Worm (Caenorhabditis elegans) whole organism, young adult: ENCODE results near the gene F38A1.9.

Experiments
- B0336.3 ChIP-seq: fragments of 200-800 bp; sonication (Bioruptor generic); IDR thresholded peaks from 2 replicates; pipeline ENCODE4 v1.3.6; 2022; ENCODE audit warnings: missing genetic modification characterization, missing compliant biosample characterization
- C06A6.2 ChIP-seq: fragments of 200-800 bp; sonication (Bioruptor generic); conservative IDR thresholded peaks from 2 replicates; pipeline ENCODE4 v1.3.6; 2022; ENCODE audit warnings: missing genetic modification characterization, missing compliant biosample characterization
- D2030.7 ChIP-seq: fragments of 200-800 bp; sonication (Bioruptor generic); IDR thresholded peaks from 2 replicates; pipeline ENCODE4 v1.3.6; 2022; ENCODE audit warnings: missing genetic modification reagents, missing genetic modification characterization, missing compliant biosample characterization
- F10E7.11 ChIP-seq: sonication (generic microtip); optimal IDR thresholded peaks from 2 replicates; lab custom pipeline; 2017; ENCODE audit warnings: mild to moderate bottlenecking, missing genetic modification characterization, moderate library complexity, missing compliant biosample characterization
- F33H1.4 ChIP-seq: fragments of 200-800 bp; sonication (Bioruptor generic); IDR thresholded peaks from 2 replicates; pipeline ENCODE4 v1.3.6; 2022; ENCODE audit warnings: missing genetic modification reagents, missing genetic modification characterization, missing compliant biosample characterization
- F49E8.2 ChIP-seq: sonication (generic microtip); optimal IDR thresholded peaks from 3 replicates; lab custom pipeline; 2017; ENCODE audit warnings: missing genetic modification characterization, mild to moderate bottlenecking, missing compliant biosample characterization, antibody characterized with exemption, moderate library complexity; ENCODE audit not compliant: insufficient read depth
- Y95B8A.8 ChIP-seq: fragments of 200-800 bp; sonication (Bioruptor generic); IDR thresholded peaks from 2 replicates; pipeline ENCODE4 v1.3.6; 2022; ENCODE audit warnings: missing genetic modification reagents, missing genetic modification characterization, missing compliant biosample characterization
- akir-1 ChIP-seq: fragments of 200-800 bp; sonication (Bioruptor generic); optimal IDR thresholded peaks from 2 replicates; lab custom pipeline; 2018; ENCODE audit warnings: mild to moderate bottlenecking, missing genetic modification characterization, moderate library complexity, missing compliant biosample characterization
- ama-1 ChIP-seq, 3 experiments: fragments of 150-350 bp in 1 of 3; sonication (generic microtip) in 2 of 3; optimal IDR thresholded peaks; 2 replicates each; lab custom pipeline; 2014 to 2018; ENCODE audit warnings: missing biosample characterization in 2 of 3, missing genetic modification characterization in 2 of 3, missing genetic modification reagents in 2 of 3
- athp-1 ChIP-seq: sonication (generic microtip); optimal IDR thresholded peaks from 2 replicates; lab custom pipeline; 2017; ENCODE audit warnings: mild to moderate bottlenecking, missing genetic modification characterization, missing compliant biosample characterization
- attf-3 ChIP-seq: fragments of 200-800 bp; sonication (Bioruptor generic); conservative IDR thresholded peaks from 2 replicates; pipeline ENCODE4 v1.3.6; 2022; ENCODE audit warnings: missing genetic modification reagents, missing genetic modification characterization, missing compliant biosample characterization
- attf-6 ChIP-seq: fragments of 200-800 bp; sonication (Bioruptor generic); IDR thresholded peaks from 2 replicates; pipeline ENCODE4 v1.3.6; 2022; ENCODE audit warnings: missing genetic modification reagents, missing genetic modification characterization, missing compliant biosample characterization
- dox-1 ChIP-seq: fragments of 200-800 bp; sonication (Bioruptor generic); IDR thresholded peaks from 2 replicates; pipeline ENCODE4 v1.3.6; 2022; ENCODE audit warnings: missing genetic modification reagents, missing genetic modification characterization, missing compliant biosample characterization
- efl-1 ChIP-seq: fragments of 150-350 bp; optimal IDR thresholded peaks from 2 replicates; lab custom pipeline; 2014; ENCODE audit warnings: missing biosample characterization, missing genetic modification reagents, missing genetic modification characterization
- egrh-3 ChIP-seq: fragments of 200-800 bp; sonication (Bioruptor generic); IDR thresholded peaks from 2 replicates; pipeline ENCODE4 v1.3.6; 2022; ENCODE audit warnings: missing genetic modification reagents, missing genetic modification characterization, missing compliant biosample characterization
- him-1 ChIP-seq: sonication (generic microtip); optimal IDR thresholded peaks from 2 replicates; lab custom pipeline; 2016; ENCODE audit warnings: missing genotype, missing genetic modification reagents, missing genetic modification characterization, missing compliant biosample characterization
- hlh-12 ChIP-seq: sonication (generic microtip); optimal IDR thresholded peaks from 2 replicates; lab custom pipeline; 2016; ENCODE audit warnings: missing genetic modification characterization, missing compliant biosample characterization
- hmg-1.2 ChIP-seq: fragments of 200-800 bp; sonication (Bioruptor generic); IDR thresholded peaks from 2 replicates; pipeline ENCODE4 v1.3.6; 2022; ENCODE audit warnings: missing genetic modification reagents, missing genetic modification characterization, missing compliant biosample characterization
- lin-35 ChIP-seq, 3 experiments: fragments of 150-350 bp in 2 of 3; sonication (generic microtip) in 1 of 3; optimal IDR thresholded peaks; 2 replicates each; lab custom pipeline; 2014 to 2018; ENCODE audit warnings: missing biosample characterization in 3 of 3, missing genetic modification characterization in 3 of 3, missing genetic modification reagents in 3 of 3
- lin-40 ChIP-seq: sonication (generic microtip); optimal IDR thresholded peaks from 2 replicates; lab custom pipeline; 2016; ENCODE audit warnings: missing genetic modification characterization, mild to moderate bottlenecking, missing compliant biosample characterization, missing genotype, missing genetic modification reagents
- lin-54 ChIP-seq: fragments of 200-800 bp; sonication (Bioruptor generic); optimal IDR thresholded peaks from 2 replicates; lab custom pipeline; 2018; ENCODE audit warnings: mild to moderate bottlenecking, missing genetic modification characterization, missing compliant biosample characterization
- lsl-1 ChIP-seq: fragments of 200-800 bp; sonication (Bioruptor generic); optimal IDR thresholded peaks from 2 replicates; lab custom pipeline; 2018; ENCODE audit warnings: mild to moderate bottlenecking, missing genetic modification characterization, moderate library complexity, missing compliant biosample characterization
- lsy-27 ChIP-seq: sonication (generic microtip); optimal IDR thresholded peaks from 2 replicates; lab custom pipeline; 2017; ENCODE audit warnings: missing genetic modification characterization, mild to moderate bottlenecking, missing compliant biosample characterization, antibody characterized with exemption, missing genotype, borderline replicate concordance; ENCODE audit not compliant: insufficient read depth
- madf-3 ChIP-seq: fragments of 200-800 bp; sonication (Bioruptor generic); IDR thresholded peaks from 2 replicates; pipeline ENCODE4 v1.3.6; 2022; ENCODE audit warnings: missing genetic modification reagents, missing genetic modification characterization, missing compliant biosample characterization
- madf-6 ChIP-seq: fragments of 200-800 bp; sonication (Bioruptor generic); IDR thresholded peaks from 2 replicates; pipeline ENCODE4 v1.3.6; 2022; ENCODE audit warnings: missing genetic modification reagents, missing genetic modification characterization, missing compliant biosample characterization
- madf-8 ChIP-seq: fragments of 200-800 bp; sonication (Bioruptor generic); conservative IDR thresholded peaks from 2 replicates; pipeline ENCODE4 v1.3.6; 2022; ENCODE audit warnings: missing genetic modification reagents, missing genetic modification characterization, missing compliant biosample characterization
- mcd-1 ChIP-seq: fragments of 200-800 bp; sonication (Bioruptor generic); IDR thresholded peaks from 2 replicates; pipeline ENCODE4 v1.3.6; 2022; ENCODE audit warnings: missing genetic modification reagents, missing genetic modification characterization, missing compliant biosample characterization
- nhr-80 ChIP-seq: sonication (generic microtip); optimal IDR thresholded peaks from 2 replicates; lab custom pipeline; 2016; ENCODE audit warnings: missing genetic modification characterization, missing compliant biosample characterization
- pbrm-1 ChIP-seq: fragments of 200-800 bp; sonication (Bioruptor generic); IDR thresholded peaks from 2 replicates; pipeline ENCODE4 v1.3.6; 2022; ENCODE audit warnings: missing genetic modification reagents, missing genetic modification characterization, missing compliant biosample characterization
- repo-1 ChIP-seq: sonication (generic microtip); optimal IDR thresholded peaks from 2 replicates; lab custom pipeline; 2017; ENCODE audit warnings: mild to moderate bottlenecking, missing genetic modification characterization, missing compliant biosample characterization
- sea-2 ChIP-seq: fragments of 200-800 bp; sonication (Bioruptor generic); IDR thresholded peaks from 2 replicates; pipeline ENCODE4 v1.3.6; 2022; ENCODE audit warnings: missing genetic modification characterization, missing compliant biosample characterization
- snpc-1.1 ChIP-seq: sonication (generic microtip); optimal IDR thresholded peaks from 2 replicates; lab custom pipeline; 2017; ENCODE audit warnings: missing genetic modification characterization, mild to moderate bottlenecking, missing compliant biosample characterization, antibody characterized with exemption, moderate library complexity, missing genotype, missing genetic modification reagents; ENCODE audit not compliant: insufficient read depth
- snpc-3.4 ChIP-seq: sonication (generic microtip); optimal IDR thresholded peaks from 2 replicates; lab custom pipeline; 2017; ENCODE audit warnings: missing genetic modification characterization, mild to moderate bottlenecking, missing compliant biosample characterization, antibody characterized with exemption, moderate library complexity, missing genotype, missing genetic modification reagents
- snpc-4 ChIP-seq, 5 experiments: fragments of 150-350 bp in 1 of 5; sonication (generic microtip) in 4 of 5; optimal IDR thresholded peaks; 2 replicates each; lab custom pipeline; 2014 to 2018; ENCODE audit warnings: missing genetic modification characterization in 5 of 5, missing biosample characterization in 3 of 5, antibody characterized with exemption in 2 of 5, mild to moderate bottlenecking in 2 of 5, missing compliant biosample characterization in 2 of 5, missing genotype in 2 of 5, moderate library complexity in 2 of 5, missing genetic modification reagents in 1 of 5
- somi-1 ChIP-seq: fragments of 200-800 bp; sonication (Bioruptor generic); optimal IDR thresholded peaks from 2 replicates; lab custom pipeline; 2018; ENCODE audit warnings: mild to moderate bottlenecking, missing genetic modification characterization, missing compliant biosample characterization
- tbp1 ChIP-seq: fragments of 200-800 bp; sonication (Bioruptor generic); optimal IDR thresholded peaks from 2 replicates; lab custom pipeline; 2018; ENCODE audit warnings: mild to moderate bottlenecking, missing genetic modification characterization, missing compliant biosample characterization
- xnd-1 ChIP-seq: sonication (generic microtip); optimal IDR thresholded peaks from 2 replicates; lab custom pipeline; 2016; ENCODE audit warnings: missing genotype, missing genetic modification reagents, missing genetic modification characterization, missing compliant biosample characterization
- ztf-3 ChIP-seq: fragments of 200-800 bp; sonication (Bioruptor generic); optimal IDR thresholded peaks from 2 replicates; lab custom pipeline; 2018; ENCODE audit warnings: mild to moderate bottlenecking, missing genetic modification characterization, missing compliant biosample characterization

Gene F38A1.9

DNA sequence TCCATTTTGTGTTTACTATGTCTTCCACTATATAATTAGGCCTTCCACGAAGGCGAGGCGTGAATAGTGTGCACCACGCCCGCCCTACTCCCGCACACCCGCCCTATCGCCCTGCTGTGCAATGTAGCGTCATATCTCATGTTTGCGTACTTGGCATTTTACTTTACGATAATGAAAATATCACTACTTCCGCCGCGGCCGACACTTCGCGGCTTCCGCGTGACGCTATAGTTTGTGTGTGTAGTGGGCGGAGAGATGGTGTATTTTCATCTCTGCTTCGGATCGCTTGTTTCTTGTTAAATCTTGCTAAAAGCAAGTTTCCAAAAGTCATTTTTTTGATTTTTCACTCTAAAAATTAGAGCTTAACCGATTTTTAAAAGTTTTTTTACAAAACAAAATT lies 15.3 kb upstream of the F38A1.9 start:
- TF ChIP-seq tbp1 (GFP tag; lab: Kevin White, UChicago) (peak; percentile 45), madf-8 (no peak), pbrm-1 (GFP tag; lab: Robert Waterston, UW) (peak; percentile 71; the same call in 1 of the 2 replicates), lin-54 (GFP tag; lab: Kevin White, UChicago) (peak; percentile 25), F33H1.4 (GFP tag; lab: Robert Waterston, UW) (peak; percentile 43), C06A6.2 (no peak), lin-35 (GFP tag; optimal IDR thresholded peaks at IDR 0.05; lab: Kevin White, UChicago) (no peak), xnd-1 (tag; lab: Kevin White, UChicago) (no peak), D2030.7 (GFP tag; lab: Robert Waterston, UW) (peak; percentile 33; the same call in 1 of the 2 replicates), egrh-3 (GFP tag; lab: Robert Waterston, UW) (no peak), lsy-27 (tag; lab: Kevin White, UChicago) (no peak), attf-6 (GFP tag; lab: Robert Waterston, UW) (peak; percentile 11; the same call in 1 of the 2 replicates), somi-1 (GFP tag; lab: Kevin White, UChicago) (no peak), ztf-3 (GFP tag; lab: Kevin White, UChicago) (no peak), lin-40 (tag; lab: Kevin White, UChicago) (no peak), madf-6 (peak; percentile 78), efl-1 (GFP tag; lab: Kevin White, UChicago) (no peak), ama-1 (optimal IDR thresholded peaks at IDR 0.05; lab: Kevin White, UChicago) (no peak), ama-1 (GFP tag; optimal IDR thresholded peaks at IDR 0.05; lab: Kevin White, UChicago) (no peak), snpc-4 (GFP tag; optimal IDR thresholded peaks at IDR 0.05; lab: Kevin White, UChicago) (no peak), snpc-4 (tag; optimal IDR thresholded peaks at IDR 0.05; lab: Kevin White, UChicago) (peak; percentile 83 to 96 (median 92)), F10E7.11 (tag; lab: Kevin White, UChicago) (no peak), B0336.3 (GFP tag; lab: Robert Waterston, UW) (no peak), snpc-1.1 (peak; percentile 91), repo-1 (tag; lab: Kevin White, UChicago) (peak; percentile 19), madf-3 (GFP tag; lab: Robert Waterston, UW) (no peak), hmg-1.2 (GFP tag; lab: Robert Waterston, UW) (peak; percentile 72; the same call in 1 of the 2 replicates), lsl-1 (GFP tag; lab: Kevin White, UChicago) (peak; percentile 51), him-1 (tag; lab: Kevin White, UChicago) (peak; percentile 6), Y95B8A.8 (GFP tag; lab: Robert Waterston, UW) (no peak), dox-1 (GFP tag; lab: Robert Waterston, UW) (peak; percentile 41; the same call in 1 of the 2 replicates), F49E8.2 (tag; lab: Kevin White, UChicago) (no peak), sea-2 (no peak), mcd-1 (peak; percentile 42; the same call in 1 of the 2 replicates), hlh-12 (no peak), athp-1 (no peak), snpc-3.4 (tag; lab: Kevin White, UChicago) (peak; percentile 91), akir-1 (GFP tag; lab: Kevin White, UChicago) (no peak)

DNA sequence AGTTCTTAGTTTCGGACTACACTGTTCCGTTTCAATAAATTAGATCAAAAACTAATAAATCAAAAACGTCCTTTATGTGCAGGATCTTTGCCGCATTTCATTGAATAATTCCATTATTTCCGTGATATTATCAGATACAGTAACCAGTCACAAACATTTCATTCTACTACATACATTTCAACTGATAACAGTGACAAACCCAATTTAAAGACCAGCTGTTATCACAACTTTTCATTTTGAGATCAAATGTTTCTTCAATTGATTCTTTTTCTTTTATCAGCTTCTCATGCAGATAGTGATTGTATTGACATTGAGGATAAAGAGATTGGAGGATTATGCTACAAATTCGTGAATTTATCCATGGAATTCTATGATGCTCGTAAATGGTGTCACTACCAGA lies 11.6 kb upstream of the F38A1.9 start, which contains the start of gene clec-168:
Gene clec-168, plus strand, starts transcription at position 247 of the 400 bp plus-strand sequence.
- TF ChIP-seq nhr-80 (tag; lab: Kevin White, UChicago) (peak; percentile 16), attf-3 (GFP tag; lab: Robert Waterston, UW) (no peak)
